Worm (Caenorhabditis elegans) whole organism, L2 larva: Measurements from ENCODE around the gene sad-1.

Source experiments
- C34F6.9 ChIP-seq: fragments of 150-350 bp; optimal IDR thresholded peaks from 2 replicates; lab custom pipeline; 2014; ENCODE audit warnings: missing biosample characterization, missing genetic modification characterization
- F13H6.1 ChIP-seq: sonication (generic microtip); optimal IDR thresholded peaks from 2 replicates; lab custom pipeline; 2016; ENCODE audit warnings: missing genetic modification characterization, missing compliant biosample characterization
- R02D3.7 ChIP-seq: fragments of 150-350 bp; optimal IDR thresholded peaks from 2 replicates; lab custom pipeline; 2014; ENCODE audit warnings: missing biosample characterization, missing genetic modification characterization
- Y55F3AM.14 ChIP-seq: fragments of 200-800 bp; sonication (Bioruptor generic); optimal IDR thresholded peaks from 2 replicates; lab custom pipeline; 2018; ENCODE audit warnings: mild to moderate bottlenecking, missing genetic modification characterization, missing compliant biosample characterization
- ZK546.5 ChIP-seq: sonication (generic microtip); optimal IDR thresholded peaks from 2 replicates; lab custom pipeline; 2017; ENCODE audit warnings: missing biosample characterization, missing genetic modification characterization
- alr-1 ChIP-seq: fragments of 150-350 bp; optimal IDR thresholded peaks from 2 replicates; lab custom pipeline; 2014; ENCODE audit warnings: missing biosample characterization, missing genetic modification characterization
- aly-2 ChIP-seq: fragments of 150-350 bp; optimal IDR thresholded peaks from 2 replicates; lab custom pipeline; 2014; ENCODE audit warnings: missing biosample characterization, missing genetic modification characterization
- ama-1 ChIP-seq: fragments of 150-350 bp; optimal IDR thresholded peaks from 2 replicates; lab custom pipeline; 2018; ENCODE audit warnings: inconsistent platforms
- blmp-1 ChIP-seq: sonication (generic microtip); optimal IDR thresholded peaks from 2 replicates; lab custom pipeline; 2017; ENCODE audit warnings: missing genetic modification characterization, mild to moderate bottlenecking, missing compliant biosample characterization, antibody characterized with exemption, moderate library complexity; ENCODE audit not compliant: insufficient read depth
- ceh-16 ChIP-seq: fragments of 150-350 bp; optimal IDR thresholded peaks from 2 replicates; lab custom pipeline; 2014; ENCODE audit warnings: missing biosample characterization, missing genetic modification characterization
- ceh-82 ChIP-seq: fragments of 150-350 bp; optimal IDR thresholded peaks from 2 replicates; lab custom pipeline; 2014; ENCODE audit warnings: missing biosample characterization, missing genetic modification characterization
- crh-2 ChIP-seq: sonication (generic microtip); optimal IDR thresholded peaks from 2 replicates; lab custom pipeline; 2017; ENCODE audit warnings: missing biosample characterization, missing genetic modification characterization
- dmd-4 ChIP-seq: sonication (generic microtip); optimal IDR thresholded peaks from 2 replicates; lab custom pipeline; 2017; ENCODE audit warnings: missing biosample characterization, missing genetic modification characterization
- egl-27 ChIP-seq: sonication (generic microtip); optimal IDR thresholded peaks from 3 replicates; lab custom pipeline; 2017; ENCODE audit warnings: missing biosample characterization, missing genetic modification reagents, missing genetic modification characterization
- elt-1 ChIP-seq: fragments of 150-350 bp; optimal IDR thresholded peaks from 2 replicates; lab custom pipeline; 2014; ENCODE audit warnings: missing biosample characterization, missing genetic modification characterization
- elt-3 ChIP-seq: sonication (generic microtip); optimal IDR thresholded peaks from 2 replicates; lab custom pipeline; 2017; ENCODE audit warnings: missing biosample characterization, missing genetic modification characterization
- fos-1 ChIP-seq: fragments of 150-350 bp; optimal IDR thresholded peaks from 2 replicates; lab custom pipeline; 2014; ENCODE audit warnings: missing biosample characterization, missing genetic modification characterization
- gmeb-1 ChIP-seq: fragments of 150-350 bp; optimal IDR thresholded peaks from 2 replicates; lab custom pipeline; 2014; ENCODE audit warnings: missing biosample characterization, missing genetic modification characterization
- lin-11 ChIP-seq: fragments of 150-350 bp; sonication (generic microtip); optimal IDR thresholded peaks from 2 replicates; lab custom pipeline; 2014; ENCODE audit warnings: missing biosample characterization, missing genetic modification characterization, inconsistent platforms, mixed read lengths
- lin-13 ChIP-seq: fragments of 150-350 bp; optimal IDR thresholded peaks from 2 replicates; lab custom pipeline; 2014; ENCODE audit warnings: missing biosample characterization, missing genetic modification reagents, missing genetic modification characterization
- lin-39 ChIP-seq: fragments of 150-350 bp; optimal IDR thresholded peaks from 2 replicates; lab custom pipeline; 2014; ENCODE audit warnings: missing biosample characterization, missing genetic modification reagents, missing genetic modification characterization
- lsy-2 ChIP-seq, 2 experiments: fragments of 150-350 bp in 1 of 2; sonication (generic microtip) in 1 of 2; optimal IDR thresholded peaks; 2 replicates each; lab custom pipeline; 2014 to 2017; ENCODE audit warnings: missing biosample characterization in 2 of 2, missing genetic modification characterization in 2 of 2
- mab-5 ChIP-seq: fragments of 150-350 bp; optimal IDR thresholded peaks from 2 replicates; lab custom pipeline; 2014; ENCODE audit warnings: missing biosample characterization, missing genetic modification characterization
- mbf-1 ChIP-seq: sonication (generic microtip); optimal IDR thresholded peaks from 2 replicates; lab custom pipeline; 2017; ENCODE audit warnings: missing biosample characterization, missing genetic modification characterization
- mdl-1 ChIP-seq, 2 experiments: fragments of 150-350 bp in 1 of 2; sonication (generic microtip) in 1 of 2; optimal IDR thresholded peaks; 2 replicates each; lab custom pipeline; 2017; ENCODE audit warnings: missing biosample characterization in 2 of 2, missing genetic modification characterization in 2 of 2
- nhr-10 ChIP-seq: sonication (generic microtip); optimal IDR thresholded peaks from 2 replicates; lab custom pipeline; 2017; ENCODE audit warnings: missing biosample characterization, missing genetic modification characterization
- nhr-11 ChIP-seq: fragments of 150-350 bp; optimal IDR thresholded peaks from 2 replicates; lab custom pipeline; 2014; ENCODE audit warnings: missing biosample characterization, missing genetic modification characterization
- nhr-12 ChIP-seq: fragments of 150-350 bp; optimal IDR thresholded peaks from 2 replicates; lab custom pipeline; 2014; ENCODE audit warnings: missing biosample characterization, missing genetic modification characterization
- nhr-129 ChIP-seq: fragments of 150-350 bp; optimal IDR thresholded peaks from 2 replicates; lab custom pipeline; 2014; ENCODE audit warnings: missing biosample characterization, missing genetic modification characterization
- nhr-21 ChIP-seq: fragments of 150-350 bp; optimal IDR thresholded peaks from 2 replicates; lab custom pipeline; 2014; ENCODE audit warnings: missing biosample characterization, missing genetic modification characterization
- nhr-23 ChIP-seq: fragments of 150-350 bp; optimal IDR thresholded peaks from 2 replicates; lab custom pipeline; 2014; ENCODE audit warnings: missing biosample characterization, missing genetic modification reagents, missing genetic modification characterization
- nhr-237 ChIP-seq: fragments of 150-350 bp; optimal IDR thresholded peaks from 2 replicates; lab custom pipeline; 2014; ENCODE audit warnings: missing biosample characterization, missing genetic modification characterization
- nhr-25 ChIP-seq: fragments of 150-350 bp; sonication (generic microtip); optimal IDR thresholded peaks from 3 replicates; lab custom pipeline; 2014; ENCODE audit warnings: missing biosample characterization, missing genetic modification characterization
- nhr-6 ChIP-seq: fragments of 150-350 bp; optimal IDR thresholded peaks from 2 replicates; lab custom pipeline; 2014; ENCODE audit warnings: missing biosample characterization, missing genetic modification characterization
- nhr-77 ChIP-seq: fragments of 150-350 bp; optimal IDR thresholded peaks from 2 replicates; lab custom pipeline; 2014; ENCODE audit warnings: missing biosample characterization, missing genetic modification characterization
- peb-1 ChIP-seq: fragments of 150-350 bp; optimal IDR thresholded peaks from 2 replicates; lab custom pipeline; 2014; ENCODE audit warnings: missing biosample characterization, missing genetic modification characterization
- sem-4 ChIP-seq: fragments of 150-350 bp; optimal IDR thresholded peaks from 2 replicates; lab custom pipeline; 2014; ENCODE audit warnings: missing biosample characterization, missing genetic modification reagents, missing genetic modification characterization
- skn-1 ChIP-seq: sonication (generic microtip); optimal IDR thresholded peaks from 2 replicates; lab custom pipeline; 2017; ENCODE audit warnings: missing biosample characterization, missing genetic modification characterization
- sma-3 ChIP-seq: sonication (generic microtip); optimal IDR thresholded peaks from 2 replicates; lab custom pipeline; 2016; ENCODE audit warnings: missing genetic modification reagents, missing genetic modification characterization, missing compliant biosample characterization
- sma-9 ChIP-seq, 2 experiments: fragments of 150-350 bp in 1 of 2; sonication (generic microtip) in 1 of 2; optimal IDR thresholded peaks; 2 replicates each; lab custom pipeline; 2014 to 2016; ENCODE audit warnings: missing genetic modification characterization in 2 of 2, mild to moderate bottlenecking in 1 of 2, missing biosample characterization in 1 of 2, missing compliant biosample characterization in 1 of 2, missing genetic modification reagents in 1 of 2, moderate library complexity in 1 of 2
- snpc-4 ChIP-seq: fragments of 150-350 bp; optimal IDR thresholded peaks from 2 replicates; lab custom pipeline; 2014; ENCODE audit warnings: missing biosample characterization, missing genetic modification characterization
- unc-39 ChIP-seq: fragments of 150-350 bp; optimal IDR thresholded peaks from 2 replicates; lab custom pipeline; 2014; ENCODE audit warnings: missing biosample characterization, missing genetic modification characterization
- unc-55 ChIP-seq: fragments of 150-350 bp; sonication (generic microtip); optimal IDR thresholded peaks from 3 replicates; lab custom pipeline; 2014; ENCODE audit warnings: missing biosample characterization, missing genetic modification reagents, missing genetic modification characterization
- unc-62 ChIP-seq: fragments of 150-350 bp; optimal IDR thresholded peaks from 2 replicates; lab custom pipeline; 2014; ENCODE audit warnings: missing biosample characterization, missing genetic modification reagents, missing genetic modification characterization
- zag-1 ChIP-seq: fragments of 150-350 bp; optimal IDR thresholded peaks from 2 replicates; lab custom pipeline; 2014; ENCODE audit warnings: missing biosample characterization, missing genetic modification characterization
- ztf-1 ChIP-seq: fragments of 200-800 bp; sonication (Bioruptor generic); conservative IDR thresholded peaks from 2 replicates; pipeline ENCODE4 v1.3.6; 2022; ENCODE audit warnings: missing genetic modification characterization, missing compliant biosample characterization
- ztf-11 ChIP-seq: sonication (generic microtip); optimal IDR thresholded peaks from 2 replicates; lab custom pipeline; 2017; ENCODE audit warnings: missing biosample characterization, missing genetic modification characterization
- ztf-4 ChIP-seq: fragments of 150-350 bp; optimal IDR thresholded peaks from 2 replicates; lab custom pipeline; 2014; ENCODE audit warnings: missing biosample characterization, missing genetic modification characterization

sad-1 gene

DNA sequence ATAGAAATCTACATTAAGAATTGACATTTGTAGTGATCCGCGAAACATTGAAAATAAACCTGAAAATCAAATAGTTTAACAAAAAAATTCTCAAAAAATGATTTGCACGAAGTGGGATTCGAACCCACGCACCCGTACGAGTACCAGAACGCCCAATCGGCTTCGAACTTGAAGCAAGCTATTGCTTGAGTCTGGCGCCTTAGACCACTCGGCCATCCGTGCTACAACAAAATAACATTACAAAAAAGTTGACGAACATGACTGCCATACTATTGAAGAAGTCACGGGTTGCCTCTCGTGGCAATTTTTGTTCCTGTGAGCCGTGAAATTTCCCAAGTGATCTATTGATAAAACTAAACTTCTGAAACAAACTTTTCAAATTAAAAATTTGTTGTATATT lies 57.2 kb downstream of the sad-1 start:
- TF ChIP-seq R02D3.7 (tag; lab: Kevin White, UChicago) (no peak), F13H6.1 (tag; lab: Kevin White, UChicago) (no peak), ceh-16 (tag; lab: Kevin White, UChicago) (no peak), nhr-12 (tag; lab: Kevin White, UChicago) (no peak), nhr-77 (tag; lab: Kevin White, UChicago) (no peak), unc-62 (GFP tag; lab: Kevin White, UChicago) (no peak), sem-4 (no peak), zag-1 (tag; lab: Kevin White, UChicago) (no peak), nhr-25 (tag; lab: Kevin White, UChicago) (no peak), lin-13 (GFP tag; lab: Kevin White, UChicago) (no peak), elt-3 (tag; lab: Kevin White, UChicago) (no peak), skn-1 (no peak)

DNA sequence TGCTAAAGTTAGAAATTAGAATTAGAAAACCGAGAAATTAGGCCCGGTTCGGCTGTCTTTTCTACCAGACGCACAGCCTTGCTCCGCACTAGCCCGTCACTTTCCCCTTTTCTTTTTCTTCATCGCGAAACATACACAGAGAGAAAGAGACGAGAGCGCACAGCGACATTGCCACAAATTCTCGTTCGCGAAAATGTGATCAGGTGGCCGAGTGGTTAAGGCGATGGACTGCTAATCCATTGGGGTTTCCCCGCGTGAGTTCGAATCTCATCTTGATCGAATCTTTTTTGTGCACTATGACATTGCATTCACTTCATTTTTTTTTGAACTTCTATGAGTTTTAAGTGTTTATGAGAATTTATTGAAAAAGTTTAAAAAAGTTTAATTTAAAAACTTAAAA lies 58.0 kb downstream of the sad-1 start:
- TF ChIP-seq nhr-10 (tag; lab: Kevin White, UChicago) (no peak), mab-5 (tag; lab: Kevin White, UChicago) (no peak), nhr-11 (tag; lab: Kevin White, UChicago) (no peak), snpc-4 (peak; percentile 3), R02D3.7 (tag; lab: Kevin White, UChicago) (no peak), C34F6.9 (tag; lab: Kevin White, UChicago) (no peak), crh-2 (tag; lab: Kevin White, UChicago) (peak; percentile 60), fos-1 (tag; lab: Kevin White, UChicago) (peak; percentile 45), nhr-12 (tag; lab: Kevin White, UChicago) (no peak), sma-9 (GFP tag; optimal IDR thresholded peaks at IDR 0.05; lab: Kevin White, UChicago) (peak; percentile 62), sma-9 (tag; optimal IDR thresholded peaks at IDR 0.05; lab: Kevin White, UChicago) (no peak), ceh-82 (tag; lab: Kevin White, UChicago) (no peak), gmeb-1 (peak; percentile 35), lin-13 (GFP tag; lab: Kevin White, UChicago) (no peak), nhr-129 (tag; lab: Kevin White, UChicago) (peak; percentile 75), ztf-11 (no peak), skn-1 (no peak), ZK546.5 (tag; lab: Kevin White, UChicago) (no peak), mbf-1 (no peak), nhr-237 (tag; lab: Kevin White, UChicago) (no peak), mdl-1 (tag; optimal IDR thresholded peaks at IDR 0.05; lab: Kevin White, UChicago) (no peak), sma-3 (GFP tag; lab: Kevin White, UChicago) (peak; percentile 31), unc-39 (no peak), nhr-77 (tag; lab: Kevin White, UChicago) (no peak), ztf-4 (no peak), elt-3 (tag; lab: Kevin White, UChicago) (no peak), aly-2 (no peak), lsy-2 (tag; optimal IDR thresholded peaks at IDR 0.05; lab: Kevin White, UChicago) (no peak), nhr-23 (no peak), lin-39 (no peak), ztf-1 (GFP tag; lab: Robert Waterston, UW) (no peak), unc-62 (GFP tag; lab: Kevin White, UChicago) (no peak), zag-1 (tag; lab: Kevin White, UChicago) (no peak), lin-11 (tag; lab: Kevin White, UChicago) (peak; percentile 13), blmp-1 (no peak), peb-1 (tag; lab: Kevin White, UChicago) (no peak), nhr-21 (tag; lab: Kevin White, UChicago) (peak; percentile 51), alr-1 (tag; lab: Kevin White, UChicago) (no peak), unc-55 (GFP tag; lab: Kevin White, UChicago) (peak; percentile 45), nhr-25 (tag; lab: Kevin White, UChicago) (no peak), F13H6.1 (tag; lab: Kevin White, UChicago) (peak; percentile 47), Y55F3AM.14 (no peak), dmd-4 (no peak), egl-27 (tag; lab: Kevin White, UChicago) (no peak), nhr-6 (tag; lab: Kevin White, UChicago) (no peak), ama-1 (no peak), sem-4 (no peak), ceh-16 (tag; lab: Kevin White, UChicago) (no peak), elt-1 (tag; lab: Kevin White, UChicago) (no peak)
- TF ChIP-seq, all 48 proteins: peak for 11
